Worm (Caenorhabditis elegans) whole organism, young adult: ENCODE measurements around the gene rgs-3.
A peak's percentile ranks its signal among the peaks of the same experiment; 100 is the strongest.

Source experiments
- C17E4.6 ChIP-seq: fragments of 200-800 bp; sonication (Bioruptor generic); IDR thresholded peaks from 2 replicates; pipeline ENCODE4 v1.3.6; 2022; ENCODE audit warnings: missing genetic modification reagents, missing genetic modification characterization, missing compliant biosample characterization
- F23B12.7 ChIP-seq: sonication (generic microtip); optimal IDR thresholded peaks from 2 replicates; lab custom pipeline; 2017; ENCODE audit warnings: missing genetic modification characterization, mild to moderate bottlenecking, missing compliant biosample characterization, antibody characterized with exemption, moderate library complexity; ENCODE audit not compliant: insufficient read depth
- T07F8.4 ChIP-seq: sonication (generic microtip); optimal IDR thresholded peaks from 2 replicates; lab custom pipeline; 2016; ENCODE audit warnings: mild to moderate bottlenecking, missing genetic modification characterization, moderate library complexity, missing compliant biosample characterization
- Y56A3A.18 ChIP-seq: fragments of 200-800 bp; sonication (Bioruptor generic); IDR thresholded peaks from 2 replicates; pipeline ENCODE4 v1.3.6; 2022; ENCODE audit warnings: missing genetic modification reagents, missing genetic modification characterization, missing compliant biosample characterization
- Y79H2A.3 ChIP-seq: fragments of 200-800 bp; sonication (Bioruptor generic); conservative IDR thresholded peaks from 2 replicates; pipeline ENCODE4 v1.3.6; 2022; ENCODE audit warnings: missing genetic modification reagents, missing genetic modification characterization, missing compliant biosample characterization
- ama-1 ChIP-seq, 3 experiments: fragments of 150-350 bp in 1 of 3; sonication (generic microtip) in 2 of 3; optimal IDR thresholded peaks; 2 replicates each; lab custom pipeline; 2014 to 2018; ENCODE audit warnings: missing biosample characterization in 2 of 3, missing genetic modification characterization in 2 of 3, missing genetic modification reagents in 2 of 3
- aptf-3 ChIP-seq: fragments of 200-800 bp; sonication (Bioruptor generic); IDR thresholded peaks from 2 replicates; pipeline ENCODE4 v1.3.6; 2022; ENCODE audit warnings: missing genetic modification characterization, missing compliant biosample characterization
- attf-6 ChIP-seq: fragments of 200-800 bp; sonication (Bioruptor generic); IDR thresholded peaks from 2 replicates; pipeline ENCODE4 v1.3.6; 2022; ENCODE audit warnings: missing genetic modification reagents, missing genetic modification characterization, missing compliant biosample characterization
- bed-1 ChIP-seq: fragments of 200-800 bp; sonication (Bioruptor generic); IDR thresholded peaks from 2 replicates; pipeline ENCODE4 v1.3.6; 2022; ENCODE audit warnings: missing genetic modification reagents, missing genetic modification characterization, missing compliant biosample characterization
- bed-2 ChIP-seq: fragments of 200-800 bp; sonication (Bioruptor generic); IDR thresholded peaks from 2 replicates; pipeline ENCODE4 v1.3.6; 2022; ENCODE audit warnings: missing genetic modification reagents, missing genetic modification characterization, missing compliant biosample characterization
- ceh-79 ChIP-seq: sonication (generic microtip); optimal IDR thresholded peaks from 2 replicates; lab custom pipeline; 2017; ENCODE audit warnings: mild to moderate bottlenecking, missing genetic modification characterization, missing compliant biosample characterization
- ceh-91 ChIP-seq: fragments of 200-800 bp; sonication (Bioruptor generic); IDR thresholded peaks from 2 replicates; pipeline ENCODE4 v1.3.6; 2022; ENCODE audit warnings: missing genetic modification reagents, missing genetic modification characterization, missing compliant biosample characterization
- efl-1 ChIP-seq: fragments of 150-350 bp; optimal IDR thresholded peaks from 2 replicates; lab custom pipeline; 2014; ENCODE audit warnings: missing biosample characterization, missing genetic modification reagents, missing genetic modification characterization
- ets-4 ChIP-seq: fragments of 200-800 bp; sonication (Bioruptor generic); optimal IDR thresholded peaks from 2 replicates; lab custom pipeline; 2018; ENCODE audit warnings: mild to moderate bottlenecking, missing genetic modification characterization, missing compliant biosample characterization
- fkh-3 ChIP-seq: sonication (generic microtip); optimal IDR thresholded peaks from 2 replicates; lab custom pipeline; 2016; ENCODE audit warnings: mild to moderate bottlenecking, missing genetic modification characterization, missing compliant biosample characterization
- him-1 ChIP-seq: sonication (generic microtip); optimal IDR thresholded peaks from 2 replicates; lab custom pipeline; 2016; ENCODE audit warnings: missing genotype, missing genetic modification reagents, missing genetic modification characterization, missing compliant biosample characterization
- lsl-1 ChIP-seq: fragments of 200-800 bp; sonication (Bioruptor generic); optimal IDR thresholded peaks from 2 replicates; lab custom pipeline; 2018; ENCODE audit warnings: mild to moderate bottlenecking, missing genetic modification characterization, moderate library complexity, missing compliant biosample characterization
- madf-3 ChIP-seq: fragments of 200-800 bp; sonication (Bioruptor generic); IDR thresholded peaks from 2 replicates; pipeline ENCODE4 v1.3.6; 2022; ENCODE audit warnings: missing genetic modification reagents, missing genetic modification characterization, missing compliant biosample characterization
- madf-6 ChIP-seq: fragments of 200-800 bp; sonication (Bioruptor generic); IDR thresholded peaks from 2 replicates; pipeline ENCODE4 v1.3.6; 2022; ENCODE audit warnings: missing genetic modification reagents, missing genetic modification characterization, missing compliant biosample characterization
- madf-8 ChIP-seq: fragments of 200-800 bp; sonication (Bioruptor generic); conservative IDR thresholded peaks from 2 replicates; pipeline ENCODE4 v1.3.6; 2022; ENCODE audit warnings: missing genetic modification reagents, missing genetic modification characterization, missing compliant biosample characterization
- mcd-1 ChIP-seq: fragments of 200-800 bp; sonication (Bioruptor generic); IDR thresholded peaks from 2 replicates; pipeline ENCODE4 v1.3.6; 2022; ENCODE audit warnings: missing genetic modification reagents, missing genetic modification characterization, missing compliant biosample characterization
- mel-28 ChIP-seq: sonication (generic microtip); optimal IDR thresholded peaks from 2 replicates; lab custom pipeline; 2016; ENCODE audit warnings: borderline replicate concordance, mild to moderate bottlenecking, missing genetic modification characterization, missing compliant biosample characterization
- mes-4 ChIP-seq: sonication (generic microtip); optimal IDR thresholded peaks from 2 replicates; lab custom pipeline; 2016; ENCODE audit warnings: missing genotype, missing genetic modification characterization, missing compliant biosample characterization
- mxl-1 ChIP-seq: sonication (generic microtip); optimal IDR thresholded peaks from 2 replicates; lab custom pipeline; 2016; ENCODE audit warnings: missing genetic modification characterization, missing compliant biosample characterization
- nhr-120 ChIP-seq: fragments of 200-800 bp; sonication (Bioruptor generic); IDR thresholded peaks from 2 replicates; pipeline ENCODE4 v1.3.6; 2022; ENCODE audit warnings: missing genetic modification characterization, missing compliant biosample characterization
- nhr-80 ChIP-seq: sonication (generic microtip); optimal IDR thresholded peaks from 2 replicates; lab custom pipeline; 2016; ENCODE audit warnings: missing genetic modification characterization, missing compliant biosample characterization
- pha-4 ChIP-seq: fragments of 150-350 bp; sonication (generic microtip); optimal IDR thresholded peaks from 2 replicates; lab custom pipeline; 2014; ENCODE audit warnings: missing biosample characterization, missing genetic modification reagents, missing genetic modification characterization
- rec-8 ChIP-seq, 2 experiments: sonication (generic microtip); optimal IDR thresholded peaks; 2 replicates each; lab custom pipeline; 2016; ENCODE audit warnings: mild to moderate bottlenecking in 2 of 2, missing genetic modification characterization in 2 of 2, missing genetic modification reagents in 2 of 2, missing genotype in 2 of 2, missing biosample characterization in 1 of 2, missing compliant biosample characterization in 1 of 2, moderate library complexity in 1 of 2
- repo-1 ChIP-seq: sonication (generic microtip); optimal IDR thresholded peaks from 2 replicates; lab custom pipeline; 2017; ENCODE audit warnings: mild to moderate bottlenecking, missing genetic modification characterization, missing compliant biosample characterization
- rpc-1 ChIP-seq, 2 experiments: fragments of 150-350 bp in 1 of 2; sonication (generic microtip) in 1 of 2; optimal IDR thresholded peaks; 2 replicates each; lab custom pipeline; 2014 to 2018; ENCODE audit warnings: missing biosample characterization in 1 of 2, missing genetic modification characterization in 1 of 2, missing genetic modification reagents in 1 of 2, missing genotype in 1 of 2
- snpc-1.1 ChIP-seq: sonication (generic microtip); optimal IDR thresholded peaks from 2 replicates; lab custom pipeline; 2017; ENCODE audit warnings: missing genetic modification characterization, mild to moderate bottlenecking, missing compliant biosample characterization, antibody characterized with exemption, moderate library complexity, missing genotype, missing genetic modification reagents; ENCODE audit not compliant: insufficient read depth
- snpc-1.3 ChIP-seq: sonication (generic microtip); optimal IDR thresholded peaks from 2 replicates; lab custom pipeline; 2017; ENCODE audit warnings: missing genetic modification characterization, mild to moderate bottlenecking, missing compliant biosample characterization, antibody characterized with exemption, moderate library complexity, missing genotype, missing genetic modification reagents; ENCODE audit not compliant: insufficient read depth
- sptf-2 ChIP-seq: fragments of 200-800 bp; sonication (Bioruptor generic); optimal IDR thresholded peaks from 2 replicates; lab custom pipeline; 2018; ENCODE audit warnings: mild to moderate bottlenecking, missing genetic modification characterization, missing compliant biosample characterization
- tbp1 ChIP-seq: fragments of 200-800 bp; sonication (Bioruptor generic); optimal IDR thresholded peaks from 2 replicates; lab custom pipeline; 2018; ENCODE audit warnings: mild to moderate bottlenecking, missing genetic modification characterization, missing compliant biosample characterization
- tbx-9 ChIP-seq: sonication (generic microtip); optimal IDR thresholded peaks from 2 replicates; lab custom pipeline; 2016; ENCODE audit warnings: borderline replicate concordance, missing genetic modification characterization, inconsistent platforms, missing compliant biosample characterization
- unc-130 ChIP-seq: sonication (generic microtip); optimal IDR thresholded peaks from 2 replicates; lab custom pipeline; 2016; ENCODE audit warnings: missing genetic modification reagents, missing genetic modification characterization, missing compliant biosample characterization
- xnd-1 ChIP-seq: sonication (generic microtip); optimal IDR thresholded peaks from 2 replicates; lab custom pipeline; 2016; ENCODE audit warnings: missing genotype, missing genetic modification reagents, missing genetic modification characterization, missing compliant biosample characterization
- ztf-18 ChIP-seq: sonication (generic microtip); optimal IDR thresholded peaks from 2 replicates; lab custom pipeline; 2016; ENCODE audit warnings: missing genotype, mild to moderate bottlenecking, missing genetic modification characterization, missing compliant biosample characterization
- ztf-22 ChIP-seq: fragments of 200-800 bp; sonication (Bioruptor generic); optimal IDR thresholded peaks from 2 replicates; lab custom pipeline; 2018; ENCODE audit warnings: mild to moderate bottlenecking, missing genetic modification characterization, moderate library complexity, missing compliant biosample characterization
- ztf-25 ChIP-seq: fragments of 200-800 bp; sonication (Bioruptor generic); IDR thresholded peaks from 2 replicates; pipeline ENCODE4 v1.3.6; 2022; ENCODE audit warnings: missing genetic modification reagents, missing genetic modification characterization, missing compliant biosample characterization

rgs-3 gene

ce11 chrII:6122641-6123424 is 23.2 kb downstream of the rgs-3 start:
- TF ChIP-seq pha-4 (tag; lab: Kevin White, UChicago) (no peak), rpc-1 (optimal IDR thresholded peaks at IDR 0.05; lab: Kevin White, UChicago) (no peak), rpc-1 (tag; optimal IDR thresholded peaks at IDR 0.05; lab: Kevin White, UChicago) (no peak), tbp1 (GFP tag; lab: Kevin White, UChicago) (no peak), rec-8 (tag; optimal IDR thresholded peaks at IDR 0.05; lab: Kevin White, UChicago) (no peak), tbx-9 (tag; lab: Kevin White, UChicago) (no peak), ets-4 (peak; percentile 15), ztf-18 (tag; lab: Kevin White, UChicago) (no peak), mcd-1 (GFP tag; lab: Robert Waterston, UW) (peak; percentile 87), mes-4 (tag; lab: Kevin White, UChicago) (no peak), ceh-91 (peak; percentile 34; the same call in 1 of the 2 replicates), lsl-1 (GFP tag; lab: Kevin White, UChicago) (peak; percentile 79), attf-6 (GFP tag; lab: Robert Waterston, UW) (no peak), mel-28 (tag; lab: Kevin White, UChicago) (no peak), xnd-1 (tag; lab: Kevin White, UChicago) (peak; percentile 84), unc-130 (no peak), snpc-1.3 (tag; lab: Kevin White, UChicago) (no peak), mxl-1 (tag; lab: Kevin White, UChicago) (no peak), ama-1 (optimal IDR thresholded peaks at IDR 0.05; lab: Kevin White, UChicago) (no peak), ama-1 (GFP tag; optimal IDR thresholded peaks at IDR 0.05; lab: Kevin White, UChicago) (no peak), ceh-79 (tag; lab: Kevin White, UChicago) (no peak), repo-1 (tag; lab: Kevin White, UChicago) (no peak), fkh-3 (tag; lab: Kevin White, UChicago) (no peak), nhr-80 (tag; lab: Kevin White, UChicago) (peak; percentile 54), efl-1 (GFP tag; lab: Kevin White, UChicago) (peak; percentile 4), Y79H2A.3 (no peak), snpc-1.1 (tag; lab: Kevin White, UChicago) (no peak), T07F8.4 (tag; lab: Kevin White, UChicago) (no peak), aptf-3 (no peak), ztf-25 (no peak), bed-2 (GFP tag; lab: Robert Waterston, UW) (no peak), F23B12.7 (tag; lab: Kevin White, UChicago) (peak; percentile 68), nhr-120 (no peak), madf-3 (GFP tag; lab: Robert Waterston, UW) (no peak), madf-6 (peak; percentile 95), ztf-22 (GFP tag; lab: Kevin White, UChicago) (no peak), bed-1 (GFP tag; lab: Robert Waterston, UW) (no peak), sptf-2 (GFP tag; lab: Kevin White, UChicago) (no peak), him-1 (tag; lab: Kevin White, UChicago) (peak; percentile 17), C17E4.6 (GFP tag; lab: Robert Waterston, UW) (no peak), Y56A3A.18 (no peak), madf-8 (GFP tag; lab: Robert Waterston, UW) (peak; percentile 93)
